Worm (Caenorhabditis elegans) whole organism, L3 larva: ENCODE data around the gene rsp-2.

Experiments
- R02D3.7 ChIP-seq: fragments of 150-350 bp; optimal IDR thresholded peaks from 2 replicates; lab custom pipeline; 2014; ENCODE audit warnings: missing biosample characterization, missing genetic modification characterization
- ZK546.5 ChIP-seq: sonication (generic microtip); optimal IDR thresholded peaks from 2 replicates; lab custom pipeline; 2017; ENCODE audit warnings: missing biosample characterization, missing genetic modification characterization
- aly-2 ChIP-seq: fragments of 150-350 bp; optimal IDR thresholded peaks from 2 replicates; lab custom pipeline; 2014; ENCODE audit warnings: missing biosample characterization, missing genetic modification characterization
- ama-1 ChIP-seq: fragments of 150-350 bp; optimal IDR thresholded peaks from 2 replicates; lab custom pipeline; 2018
- ceh-16 ChIP-seq: sonication (generic microtip); optimal IDR thresholded peaks from 2 replicates; lab custom pipeline; 2017; ENCODE audit warnings: missing biosample characterization, missing genetic modification characterization
- ceh-28 ChIP-seq: fragments of 150-350 bp; optimal IDR thresholded peaks from 2 replicates; lab custom pipeline; 2014; ENCODE audit warnings: missing biosample characterization, missing genetic modification reagents, missing genetic modification characterization
- ceh-82 ChIP-seq: fragments of 150-350 bp; optimal IDR thresholded peaks from 2 replicates; lab custom pipeline; 2014; ENCODE audit warnings: missing biosample characterization, missing genetic modification characterization
- ceh-9 ChIP-seq: sonication (generic microtip); optimal IDR thresholded peaks from 2 replicates; lab custom pipeline; 2018; ENCODE audit warnings: missing biosample characterization, missing genetic modification characterization
- daf-12 ChIP-seq: fragments of 150-350 bp; optimal IDR thresholded peaks from 2 replicates; lab custom pipeline; 2014; ENCODE audit warnings: missing biosample characterization, missing genetic modification reagents, missing genetic modification characterization
- egl-27 ChIP-seq: sonication (generic microtip); optimal IDR thresholded peaks from 4 replicates; lab custom pipeline; 2017; ENCODE audit warnings: missing biosample characterization, missing genetic modification reagents, missing genetic modification characterization
- egl-5 ChIP-seq: fragments of 150-350 bp; optimal IDR thresholded peaks from 2 replicates; lab custom pipeline; 2017; ENCODE audit warnings: missing biosample characterization, missing genetic modification reagents, missing genetic modification characterization, inconsistent platforms
- elt-1 ChIP-seq: fragments of 150-350 bp; optimal IDR thresholded peaks from 2 replicates; lab custom pipeline; 2014; ENCODE audit warnings: missing biosample characterization, missing genetic modification characterization
- elt-2 ChIP-seq: sonication (generic microtip); optimal IDR thresholded peaks from 2 replicates; lab custom pipeline; 2016; ENCODE audit warnings: missing genetic modification reagents, mild to moderate bottlenecking, missing genetic modification characterization, missing compliant biosample characterization
- elt-3 ChIP-seq, 3 experiments: fragments of 150-350 bp in 1 of 3; sonication (generic microtip) in 2 of 3; optimal IDR thresholded peaks; 2 replicates in 2 of 3; 4 replicates in 1 of 3; lab custom pipeline; 2014 to 2017; ENCODE audit warnings: missing biosample characterization in 3 of 3, missing genetic modification characterization in 3 of 3
- eor-1 ChIP-seq, 2 experiments: fragments of 150-350 bp; optimal IDR thresholded peaks; 2 replicates each; lab custom pipeline; 2014 to 2018; ENCODE audit warnings: missing biosample characterization in 2 of 2, missing genetic modification characterization in 2 of 2
- fkh-10 ChIP-seq: sonication (generic microtip); optimal IDR thresholded peaks from 2 replicates; lab custom pipeline; 2017; ENCODE audit warnings: missing biosample characterization, missing genetic modification reagents, missing genetic modification characterization
- fkh-2 ChIP-seq: fragments of 150-350 bp; optimal IDR thresholded peaks from 2 replicates; lab custom pipeline; 2014; ENCODE audit warnings: missing biosample characterization, missing genetic modification reagents, missing genetic modification characterization
- fos-1 ChIP-seq: fragments of 150-350 bp; optimal IDR thresholded peaks from 2 replicates; lab custom pipeline; 2014; ENCODE audit warnings: missing biosample characterization, missing genetic modification characterization
- hmg-11 ChIP-seq: sonication (generic microtip); optimal IDR thresholded peaks from 2 replicates; lab custom pipeline; 2016; ENCODE audit warnings: missing genetic modification characterization, missing compliant biosample characterization
- jun-1 ChIP-seq: fragments of 150-350 bp; optimal IDR thresholded peaks from 2 replicates; lab custom pipeline; 2014; ENCODE audit warnings: missing biosample characterization, missing genetic modification reagents, missing genetic modification characterization
- lin-15B ChIP-seq: fragments of 150-350 bp; optimal IDR thresholded peaks from 2 replicates; lab custom pipeline; 2014; ENCODE audit warnings: missing biosample characterization, missing genetic modification characterization
- lin-39 ChIP-seq: fragments of 150-350 bp; optimal IDR thresholded peaks from 2 replicates; lab custom pipeline; 2018; ENCODE audit warnings: missing biosample characterization, missing genetic modification reagents, missing genetic modification characterization
- lsy-12 ChIP-seq: sonication (generic microtip); optimal IDR thresholded peaks from 2 replicates; lab custom pipeline; 2016; ENCODE audit warnings: mild to moderate bottlenecking, missing genetic modification characterization, missing compliant biosample characterization
- mdl-1 ChIP-seq: fragments of 150-350 bp; optimal IDR thresholded peaks from 2 replicates; lab custom pipeline; 2014; ENCODE audit warnings: missing biosample characterization, missing genetic modification characterization
- mml-1 ChIP-seq: fragments of 150-350 bp; sonication (generic microtip); optimal IDR thresholded peaks from 3 replicates; lab custom pipeline; 2014; ENCODE audit warnings: missing biosample characterization, missing genetic modification characterization
- nfya-1 ChIP-seq: sonication (generic microtip); optimal IDR thresholded peaks from 2 replicates; lab custom pipeline; 2017; ENCODE audit warnings: missing genetic modification characterization, mild to moderate bottlenecking, missing compliant biosample characterization, antibody characterized with exemption, moderate library complexity; ENCODE audit not compliant: insufficient read depth
- nhr-11 ChIP-seq: fragments of 150-350 bp; optimal IDR thresholded peaks from 2 replicates; lab custom pipeline; 2014; ENCODE audit warnings: missing biosample characterization, missing genetic modification characterization
- nhr-12 ChIP-seq: fragments of 150-350 bp; optimal IDR thresholded peaks from 2 replicates; lab custom pipeline; 2014; ENCODE audit warnings: missing biosample characterization, missing genetic modification characterization
- nhr-23 ChIP-seq: fragments of 150-350 bp; optimal IDR thresholded peaks from 2 replicates; lab custom pipeline; 2014; ENCODE audit warnings: missing biosample characterization, missing genetic modification reagents, missing genetic modification characterization
- nhr-237 ChIP-seq: fragments of 150-350 bp; optimal IDR thresholded peaks from 2 replicates; lab custom pipeline; 2014; ENCODE audit warnings: missing biosample characterization, missing genetic modification characterization
- nhr-25 ChIP-seq: sonication (generic microtip); optimal IDR thresholded peaks from 2 replicates; lab custom pipeline; 2017; ENCODE audit warnings: missing biosample characterization, missing genetic modification characterization
- nhr-28 ChIP-seq: fragments of 150-350 bp; optimal IDR thresholded peaks from 2 replicates; lab custom pipeline; 2014; ENCODE audit warnings: missing biosample characterization, missing genetic modification characterization
- nhr-43 ChIP-seq: sonication (generic microtip); optimal IDR thresholded peaks from 2 replicates; lab custom pipeline; 2016; ENCODE audit warnings: mild to moderate bottlenecking, missing genetic modification characterization, missing compliant biosample characterization; ENCODE audit not compliant: poor library complexity, severe bottlenecking
- nhr-67 ChIP-seq: fragments of 150-350 bp; optimal IDR thresholded peaks from 2 replicates; lab custom pipeline; 2014; ENCODE audit warnings: missing biosample characterization, missing genetic modification characterization
- nhr-76 ChIP-seq: fragments of 150-350 bp; sonication (generic microtip); optimal IDR thresholded peaks from 5 replicates; lab custom pipeline; 2014; ENCODE audit warnings: missing biosample characterization, missing genetic modification characterization
- nhr-77 ChIP-seq: fragments of 150-350 bp; optimal IDR thresholded peaks from 2 replicates; lab custom pipeline; 2014; ENCODE audit warnings: missing biosample characterization, missing genetic modification characterization
- pha-4 ChIP-seq: fragments of 150-350 bp; optimal IDR thresholded peaks from 2 replicates; lab custom pipeline; 2014; ENCODE audit warnings: missing biosample characterization, missing genetic modification reagents, missing genetic modification characterization
- pqm-1 ChIP-seq: fragments of 150-350 bp; optimal IDR thresholded peaks from 2 replicates; lab custom pipeline; 2017; ENCODE audit warnings: missing biosample characterization, missing genetic modification characterization, inconsistent platforms
- sea-2 ChIP-seq: fragments of 150-350 bp; sonication (generic microtip); optimal IDR thresholded peaks from 4 replicates; lab custom pipeline; 2014; ENCODE audit warnings: missing biosample characterization, missing genetic modification reagents, missing genetic modification characterization
- skn-1 ChIP-seq: fragments of 150-350 bp; optimal IDR thresholded peaks from 2 replicates; lab custom pipeline; 2014; ENCODE audit warnings: missing biosample characterization, missing genetic modification characterization
- snpc-4 ChIP-seq: fragments of 150-350 bp; optimal IDR thresholded peaks from 2 replicates; lab custom pipeline; 2014; ENCODE audit warnings: missing biosample characterization, missing genetic modification characterization
- tbx-2 ChIP-seq: sonication (generic microtip); optimal IDR thresholded peaks from 2 replicates; lab custom pipeline; 2016; ENCODE audit warnings: mild to moderate bottlenecking, missing genetic modification characterization, missing compliant biosample characterization
- unc-39 ChIP-seq: sonication (generic microtip); optimal IDR thresholded peaks from 4 replicates; lab custom pipeline; 2017; ENCODE audit warnings: missing biosample characterization, missing genetic modification characterization
- unc-62 ChIP-seq: fragments of 150-350 bp; sonication (generic microtip); optimal IDR thresholded peaks from 4 replicates; lab custom pipeline; 2014; ENCODE audit warnings: missing biosample characterization, missing genetic modification reagents, missing genetic modification characterization
- zag-1 ChIP-seq: fragments of 150-350 bp; optimal IDR thresholded peaks from 2 replicates; lab custom pipeline; 2014; ENCODE audit warnings: missing biosample characterization, missing genetic modification characterization
- ztf-11 ChIP-seq: fragments of 150-350 bp; optimal IDR thresholded peaks from 2 replicates; lab custom pipeline; 2014; ENCODE audit warnings: missing biosample characterization, missing genetic modification characterization
- ztf-4 ChIP-seq: fragments of 150-350 bp; optimal IDR thresholded peaks from 2 replicates; lab custom pipeline; 2014; ENCODE audit warnings: missing biosample characterization, missing genetic modification characterization

The rsp-2 gene

ce11 chrII:11453639-11454038 is 884 bp upstream of the rsp-2 start:
- no peak for TF ChIP-seq ztf-11 (tag; lab: Kevin White, UChicago)
- no peak for TF ChIP-seq hmg-11 (tag; lab: Kevin White, UChicago)
- TF ChIP-seq nhr-12 (tag; lab: Kevin White, UChicago) = no peak
- no peak for TF ChIP-seq lin-15B (tag; lab: Kevin White, UChicago)
- no peak for TF ChIP-seq zag-1 (tag; lab: Kevin White, UChicago)

DNA sequence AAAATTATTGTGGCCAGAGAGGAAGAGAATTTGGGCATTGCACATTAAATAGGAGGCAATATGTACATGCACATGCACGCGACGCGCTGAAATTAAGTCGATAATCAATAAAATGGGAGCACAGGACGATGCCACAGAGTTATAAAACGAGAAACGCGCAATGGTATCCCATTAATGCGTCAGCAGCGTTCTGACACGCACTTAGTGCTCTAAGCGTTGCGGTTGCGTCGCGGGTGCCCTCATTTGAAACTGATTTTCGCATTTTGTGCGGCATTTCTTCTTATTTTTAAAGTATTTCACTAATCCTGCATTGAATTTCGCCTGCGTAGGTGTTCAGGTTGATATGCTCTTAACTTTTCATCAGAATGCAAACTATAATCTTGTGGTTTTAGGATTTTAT is 270 bp upstream of the rsp-2 start, which contains the start of gene rsp-1:
Gene rsp-1, plus strand, starts transcription at position 338 of the 400 bp plus-strand sequence.
- TF ChIP-seq eor-1 (tag; optimal IDR thresholded peaks at IDR 0.05; lab: Kevin White, UChicago) (no peak), egl-27 (tag; lab: Kevin White, UChicago) (no peak), mdl-1 (no peak), R02D3.7 (tag; lab: Kevin White, UChicago) (peak; percentile 85), pqm-1 (tag; lab: Kevin White, UChicago) (peak; percentile 84), ceh-82 (tag; lab: Kevin White, UChicago) (peak; percentile 28), nhr-43 (tag; lab: Kevin White, UChicago) (peak; percentile 87), lin-15B (tag; lab: Kevin White, UChicago) (peak; percentile 90), lin-39 (tag; lab: Kevin White, UChicago) (peak; percentile 95), nhr-28 (tag; lab: Kevin White, UChicago) (no peak), unc-39 (no peak), nhr-237 (tag; lab: Kevin White, UChicago) (no peak), nhr-12 (tag; lab: Kevin White, UChicago) (no peak), fos-1 (no peak), aly-2 (tag; lab: Kevin White, UChicago) (no peak), nhr-11 (tag; lab: Kevin White, UChicago) (peak; percentile 70), fkh-2 (tag; lab: Kevin White, UChicago) (no peak), zag-1 (tag; lab: Kevin White, UChicago) (peak; percentile 7), unc-62 (GFP tag; lab: Kevin White, UChicago) (no peak), hmg-11 (tag; lab: Kevin White, UChicago) (peak; percentile 80), lsy-12 (tag; lab: Kevin White, UChicago) (peak; percentile 89), nhr-77 (no peak), elt-1 (tag; lab: Kevin White, UChicago) (peak; percentile 26), skn-1 (peak; percentile 45), ztf-11 (tag; lab: Kevin White, UChicago) (no peak), ceh-28 (tag; lab: Kevin White, UChicago) (peak; percentile 87), mml-1 (tag; lab: Kevin White, UChicago) (no peak), ama-1 (lab: Kevin White, UChicago) (no peak), nhr-67 (tag; lab: Kevin White, UChicago) (no peak), nhr-23 (tag; lab: Kevin White, UChicago) (peak; percentile 96), pha-4 (tag; lab: Kevin White, UChicago) (peak; percentile 95), daf-12 (tag; lab: Kevin White, UChicago) (no peak), elt-3 (tag; optimal IDR thresholded peaks at IDR 0.05; lab: Kevin White, UChicago) (no peak), ceh-9 (tag; lab: Kevin White, UChicago) (no peak), sea-2 (peak; percentile 68), ZK546.5 (no peak), nfya-1 (tag; lab: Kevin White, UChicago) (peak; percentile 88), nhr-25 (tag; lab: Kevin White, UChicago) (peak; percentile 87), ceh-16 (tag; lab: Kevin White, UChicago) (no peak), egl-5 (tag; lab: Kevin White, UChicago) (peak; percentile 85), ztf-4 (peak; percentile 50), jun-1 (tag; lab: Kevin White, UChicago) (peak; percentile 82), snpc-4 (tag; lab: Kevin White, UChicago) (peak; percentile 90), elt-2 (tag; lab: Kevin White, UChicago) (peak; percentile 90), tbx-2 (tag; lab: Kevin White, UChicago) (peak; percentile 74), nhr-76 (no peak), fkh-10 (no peak)
- TF ChIP-seq, all 47 proteins: peak for 24
